Fruit fly (Drosophila melanogaster): Measurements from ENCODE around the gene CG9117.

Gene CG9117

DNA sequence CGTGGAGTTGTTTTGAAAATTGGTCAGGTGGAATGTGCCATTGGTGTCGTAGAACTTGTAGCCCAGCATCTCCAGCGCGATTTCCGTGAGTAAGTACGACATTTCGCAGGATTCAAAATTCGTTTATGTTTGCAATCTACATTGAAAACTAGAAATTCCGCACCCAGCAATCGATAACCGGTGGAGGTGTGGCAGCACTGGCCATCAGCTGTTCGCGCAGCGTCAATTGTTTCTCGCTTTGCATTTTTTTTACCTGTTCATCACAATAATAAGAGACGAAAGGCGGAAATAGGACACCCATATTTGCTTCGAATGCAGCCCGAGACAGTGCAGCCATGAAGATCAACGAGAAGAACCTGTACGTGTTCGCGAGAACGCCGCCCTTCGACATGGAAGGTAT, 10.8 kb upstream of the CG9117 start, which contains the start of the genes CG34179 and slmo:
Gene CG34179, minus strand, starts transcription at position 165 of the 400 bp plus-strand sequence.
Gene slmo, minus strand, starts transcription at position 165 of the 400 bp plus-strand sequence.
- TF ChIP-seq CG14655 (GFP tag; optimal IDR thresholded peaks at IDR 0.05), result no peak
- no peak for TF ChIP-seq CG8301 (tag; optimal IDR thresholded peaks at IDR 0.05)
- TF ChIP-seq CG15710 (tag; optimal IDR thresholded peaks at IDR 0.05), result no peak
- no peak for TF ChIP-seq Pif1A (GFP tag; optimal IDR thresholded peaks at IDR 0.05)
- TF ChIP-seq Snoo (tag; optimal IDR thresholded peaks at IDR 0.05), result no peak
- TF ChIP-seq CG10348 (GFP tag; IDR thresholded peaks at IDR 0.05), result no peak
- no peak for TF ChIP-seq CG4496 (GFP tag; IDR thresholded peaks at IDR 0.05)

- TF ChIP-seq CG13204 (GFP tag; optimal IDR thresholded peaks at IDR 0.05) (no peak), CG15710 (tag; optimal IDR thresholded peaks at IDR 0.05) (peak; percentile 2), CG34367 (tag; optimal IDR thresholded peaks at IDR 0.05) (no peak), Pif1B (GFP tag; optimal IDR thresholded peaks at IDR 0.05) (peak; percentile 17), CG8301 (tag; optimal IDR thresholded peaks at IDR 0.05) (no peak), Ets98B (GFP tag; IDR thresholded peaks at IDR 0.05) (peak; percentile 32; the same call in 1 of the 2 replicates), Snoo (tag; optimal IDR thresholded peaks at IDR 0.05) (peak; percentile 24), CG4496 (GFP tag; IDR thresholded peaks at IDR 0.05) (peak; percentile 50; the same call in 1 of the 3 replicates), CG8159 (tag; optimal IDR thresholded peaks at IDR 0.05) (peak; percentile 7), CG10348 (GFP tag; IDR thresholded peaks at IDR 0.05) (no peak)
Observed at dm6 chr2L:6047528-6048160, 9.9 kb upstream of the CG9117 start, which contains the start of gene IPIP. TSS of gene IPIP (plus strand) at chr2L:6048002.

DNA sequence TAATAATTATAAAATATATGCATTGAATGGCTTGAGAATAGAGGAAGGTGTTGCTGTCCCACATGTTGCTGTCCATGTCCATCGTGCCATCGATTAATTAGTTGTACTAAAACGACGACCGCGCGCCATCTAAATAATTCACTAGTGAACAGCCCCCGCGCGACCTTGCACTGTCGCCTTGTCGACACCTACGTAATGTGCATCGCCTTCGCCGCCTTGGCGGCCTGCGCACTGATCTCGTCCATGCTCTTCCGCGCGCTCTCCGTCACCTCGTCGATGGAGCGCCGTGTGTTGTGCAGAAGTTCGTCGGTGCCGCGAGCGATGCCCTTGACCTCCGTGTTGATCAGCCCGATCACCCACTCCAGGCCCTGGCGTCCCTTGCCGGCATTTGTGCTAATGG, 9.2 kb upstream of the CG9117 start:
- TF ChIP-seq Ets98B (GFP tag; IDR thresholded peaks at IDR 0.05) (no peak), CG34367 (tag; optimal IDR thresholded peaks at IDR 0.05) (no peak), CG10348 (GFP tag; IDR thresholded peaks at IDR 0.05) (no peak), Pif1B (GFP tag; optimal IDR thresholded peaks at IDR 0.05) (no peak), fd96Ca (GFP tag; IDR thresholded peaks at IDR 0.05) (no peak), CG17806 (tag; optimal IDR thresholded peaks at IDR 0.05) (no peak), rn (GFP tag; IDR thresholded peaks at IDR 0.05) (no peak), Snoo (tag; optimal IDR thresholded peaks at IDR 0.05) (no peak), Pif1A (GFP tag; optimal IDR thresholded peaks at IDR 0.05) (no peak), CG15710 (tag; optimal IDR thresholded peaks at IDR 0.05) (no peak), gl (tag; optimal IDR thresholded peaks at IDR 0.05) (no peak), CG12605 (GFP tag; IDR thresholded peaks at IDR 0.05) (no peak), CG32121 (GFP tag; IDR thresholded peaks at IDR 0.05) (no peak), CG8301 (tag; optimal IDR thresholded peaks at IDR 0.05) (no peak), CG13204 (GFP tag; optimal IDR thresholded peaks at IDR 0.05) (no peak), EcR (GFP tag; optimal IDR thresholded peaks at IDR 0.05) (no peak), CG8159 (tag; optimal IDR thresholded peaks at IDR 0.05) (no peak)

dm6 chr2L:6045972-6046718, 8.4 kb upstream of the CG9117 start, which contains the start of gene Pfas:
TSS of gene Pfas (minus strand) at chr2L:6046050.
- TF ChIP-seq CG17806 (tag; optimal IDR thresholded peaks at IDR 0.05) (peak; percentile 51), CG9948 (tag; optimal IDR thresholded peaks at IDR 0.05) (peak; percentile 35), D1 (tag; optimal IDR thresholded peaks at IDR 0.05) (no peak), gl (tag; optimal IDR thresholded peaks at IDR 0.05) (peak; percentile 3), CG32121 (GFP tag; IDR thresholded peaks at IDR 0.05) (peak; percentile 61), EcR (GFP tag; optimal IDR thresholded peaks at IDR 0.05) (peak; percentile 96), CG10348 (GFP tag; IDR thresholded peaks at IDR 0.05) (no peak), rn (GFP tag; IDR thresholded peaks at IDR 0.05) (no peak), CG8301 (tag; optimal IDR thresholded peaks at IDR 0.05) (peak; percentile 50), CG34367 (tag; optimal IDR thresholded peaks at IDR 0.05) (peak; percentile 28), CG8159 (tag; optimal IDR thresholded peaks at IDR 0.05) (peak; percentile 50), Pif1A (GFP tag; optimal IDR thresholded peaks at IDR 0.05) (no peak), Ets98B (GFP tag; IDR thresholded peaks at IDR 0.05) (peak; percentile 65), Snoo (tag; optimal IDR thresholded peaks at IDR 0.05) (peak; percentile 46), CG12605 (GFP tag; IDR thresholded peaks at IDR 0.05) (no peak), fd96Ca (GFP tag; IDR thresholded peaks at IDR 0.05) (peak; percentile 68; the same call in 2 of the 3 replicates), CG14655 (GFP tag; optimal IDR thresholded peaks at IDR 0.05) (no peak), CG13204 (GFP tag; optimal IDR thresholded peaks at IDR 0.05) (no peak), CG4496 (GFP tag; IDR thresholded peaks at IDR 0.05) (peak; percentile 60; the same call in 1 of the 3 replicates), Pif1B (GFP tag; optimal IDR thresholded peaks at IDR 0.05) (no peak), CG15710 (tag; optimal IDR thresholded peaks at IDR 0.05) (peak; percentile 53)

dm6 chr2L:6045484-6045883, 7.8 kb upstream of the CG9117 start:
- TF ChIP-seq CG12605 (GFP tag; IDR thresholded peaks at IDR 0.05) (no peak), CG9948 (tag; optimal IDR thresholded peaks at IDR 0.05) (no peak), Ets98B (GFP tag; IDR thresholded peaks at IDR 0.05) (no peak), D1 (tag; optimal IDR thresholded peaks at IDR 0.05) (no peak), Pif1A (GFP tag; optimal IDR thresholded peaks at IDR 0.05) (no peak), CG14655 (GFP tag; optimal IDR thresholded peaks at IDR 0.05) (no peak), CG34367 (tag; optimal IDR thresholded peaks at IDR 0.05) (no peak), Snoo (tag; optimal IDR thresholded peaks at IDR 0.05) (no peak), gl (tag; optimal IDR thresholded peaks at IDR 0.05) (no peak), CG8301 (tag; optimal IDR thresholded peaks at IDR 0.05) (no peak)
